Fruit fly (Drosophila melanogaster): ENCODE data around the gene phol.

dm6 chr3L:9435315-9435714 is 20.8 kb downstream of the phol start, which contains the start of gene CG42526:
- no peak for TF ChIP-seq CG8478 (optimal IDR thresholded peaks at IDR 0.05)
- no peak for TF ChIP-seq CTCF (optimal IDR thresholded peaks at IDR 0.05)

All from S2 (cell line).